Worm (Caenorhabditis elegans) whole organism, L4 larva: Measurements from ENCODE around the gene F16G10.13.

Source experiments
- F37D6.2 ChIP-seq: sonication (generic microtip); optimal IDR thresholded peaks from 2 replicates; lab custom pipeline; 2016; ENCODE audit warnings: mild to moderate bottlenecking, missing genetic modification characterization, missing compliant biosample characterization
- F49E8.2 ChIP-seq: sonication (generic microtip); optimal IDR thresholded peaks from 2 replicates; lab custom pipeline; 2016; ENCODE audit warnings: missing compliant biosample characterization, mild to moderate bottlenecking, missing genetic modification characterization, borderline replicate concordance
- R02D3.7 ChIP-seq: fragments of 150-350 bp; sonication (generic microtip); optimal IDR thresholded peaks from 3 replicates; lab custom pipeline; 2014; ENCODE audit warnings: missing biosample characterization, missing genetic modification characterization
- T20F7.1 ChIP-seq: fragments of 200-800 bp; sonication (Bioruptor generic); optimal IDR thresholded peaks from 2 replicates; lab custom pipeline; 2018; ENCODE audit warnings: mild to moderate bottlenecking, missing genetic modification characterization, missing compliant biosample characterization
- ZK337.2 ChIP-seq: fragments of 200-800 bp; sonication (Bioruptor generic); IDR thresholded peaks from 2 replicates; pipeline ENCODE4 v1.3.6; 2022; ENCODE audit warnings: missing genetic modification reagents, missing genetic modification characterization, missing compliant biosample characterization
- ZK546.5 ChIP-seq, 2 experiments: sonication (generic microtip); optimal IDR thresholded peaks; 2 replicates each; lab custom pipeline; 2017; ENCODE audit warnings: missing biosample characterization in 2 of 2, missing genetic modification characterization in 2 of 2
- aly-2 ChIP-seq: sonication (generic microtip); optimal IDR thresholded peaks from 2 replicates; lab custom pipeline; 2018; ENCODE audit warnings: missing biosample characterization, missing genetic modification characterization
- ama-1 ChIP-seq: fragments of 150-350 bp; optimal IDR thresholded peaks from 2 replicates; lab custom pipeline; 2014; ENCODE audit warnings: inconsistent platforms, mixed read lengths
- attf-4 ChIP-seq: sonication (generic microtip); optimal IDR thresholded peaks from 3 replicates; lab custom pipeline; 2017; ENCODE audit warnings: missing biosample characterization, missing genetic modification characterization
- ceh-20 ChIP-seq: fragments of 200-800 bp; sonication (Bioruptor generic); IDR thresholded peaks from 2 replicates; pipeline ENCODE4 v1.3.6; 2022; ENCODE audit warnings: missing genetic modification reagents, missing genetic modification characterization, missing compliant biosample characterization
- ceh-62 ChIP-seq: sonication (generic microtip); optimal IDR thresholded peaks from 2 replicates; lab custom pipeline; 2017; ENCODE audit warnings: missing biosample characterization, missing genetic modification characterization
- cey-2 ChIP-seq: sonication (generic microtip); optimal IDR thresholded peaks from 3 replicates; lab custom pipeline; 2017; ENCODE audit warnings: missing genetic modification characterization, mild to moderate bottlenecking, missing compliant biosample characterization, antibody characterized with exemption, borderline replicate concordance; ENCODE audit not compliant: insufficient read depth
- ctbp-1 ChIP-seq: fragments of 200-800 bp; sonication (Bioruptor generic); IDR thresholded peaks from 2 replicates; pipeline ENCODE4 v1.3.6; 2022; ENCODE audit warnings: missing genetic modification reagents, missing genetic modification characterization, missing compliant biosample characterization
- dpl-1 ChIP-seq: fragments of 150-350 bp; optimal IDR thresholded peaks from 2 replicates; lab custom pipeline; 2014; ENCODE audit warnings: missing biosample characterization, missing genetic modification reagents, missing genetic modification characterization
- dve-1 ChIP-seq: sonication (generic microtip); optimal IDR thresholded peaks from 2 replicates; lab custom pipeline; 2017; ENCODE audit warnings: antibody characterized with exemption, mild to moderate bottlenecking, missing genetic modification characterization, missing compliant biosample characterization; ENCODE audit not compliant: insufficient read depth
- fkh-10 ChIP-seq: fragments of 150-350 bp; optimal IDR thresholded peaks from 2 replicates; lab custom pipeline; 2014; ENCODE audit warnings: missing biosample characterization, missing genetic modification reagents, missing genetic modification characterization
- gei-8 ChIP-seq: fragments of 200-800 bp; sonication (Bioruptor generic); optimal IDR thresholded peaks from 2 replicates; lab custom pipeline; 2018; ENCODE audit warnings: mild to moderate bottlenecking, missing genetic modification characterization, missing compliant biosample characterization
- hif-1 ChIP-seq, 2 experiments: sonication (generic microtip); optimal IDR thresholded peaks; 2 replicates each; lab custom pipeline; 2016 to 2017; ENCODE audit warnings: missing compliant biosample characterization in 2 of 2, missing genetic modification characterization in 2 of 2, missing genetic modification reagents in 2 of 2, missing genotype in 2 of 2, mild to moderate bottlenecking in 1 of 2
- hmg-1.1 ChIP-seq: fragments of 200-800 bp; sonication (Bioruptor generic); IDR thresholded peaks from 2 replicates; pipeline ENCODE4 v1.3.6; 2022; ENCODE audit warnings: missing genetic modification reagents, missing genetic modification characterization, missing compliant biosample characterization
- lin-38 ChIP-seq: fragments of 200-800 bp; sonication (Bioruptor generic); IDR thresholded peaks from 2 replicates; pipeline ENCODE4 v1.3.6; 2022; ENCODE audit warnings: missing genetic modification reagents, missing genetic modification characterization, missing compliant biosample characterization
- lin-39 ChIP-seq: fragments of 150-350 bp; optimal IDR thresholded peaks from 2 replicates; lab custom pipeline; 2014; ENCODE audit warnings: missing biosample characterization, missing genetic modification reagents, missing genetic modification characterization
- mdl-1 ChIP-seq, 2 experiments: fragments of 150-350 bp in 1 of 2; sonication (generic microtip) in 1 of 2; optimal IDR thresholded peaks; 2 replicates each; lab custom pipeline; 2014 to 2017; ENCODE audit warnings: missing biosample characterization in 2 of 2, missing genetic modification characterization in 2 of 2
- mdt-29 ChIP-seq: fragments of 200-800 bp; sonication (Bioruptor generic); IDR thresholded peaks from 2 replicates; pipeline ENCODE4 v1.3.6; 2022; ENCODE audit warnings: missing genetic modification reagents, missing genetic modification characterization, missing compliant biosample characterization
- mes-2 ChIP-seq: sonication (generic microtip); optimal IDR thresholded peaks from 2 replicates; lab custom pipeline; 2016; ENCODE audit warnings: missing genotype, mild to moderate bottlenecking, missing genetic modification characterization, missing compliant biosample characterization; ENCODE audit not compliant: poor library complexity, severe bottlenecking
- mxl-3 ChIP-seq: fragments of 200-800 bp; sonication (Bioruptor generic); optimal IDR thresholded peaks from 2 replicates; lab custom pipeline; 2018; ENCODE audit warnings: mild to moderate bottlenecking, missing genetic modification characterization, missing compliant biosample characterization
- nhr-10 ChIP-seq: fragments of 150-350 bp; optimal IDR thresholded peaks from 2 replicates; lab custom pipeline; 2014; ENCODE audit warnings: missing biosample characterization, missing genetic modification characterization
- nhr-111 ChIP-seq: fragments of 200-800 bp; sonication (Bioruptor generic); optimal IDR thresholded peaks from 2 replicates; lab custom pipeline; 2018; ENCODE audit warnings: mild to moderate bottlenecking, missing genetic modification characterization, missing compliant biosample characterization
- nhr-237 ChIP-seq: sonication (generic microtip); optimal IDR thresholded peaks from 2 replicates; lab custom pipeline; 2017; ENCODE audit warnings: missing biosample characterization, missing genetic modification characterization
- nhr-41 ChIP-seq: fragments of 200-800 bp; sonication (Bioruptor generic); IDR thresholded peaks from 2 replicates; pipeline ENCODE4 v1.3.6; 2022; ENCODE audit warnings: missing genetic modification reagents, missing genetic modification characterization, missing compliant biosample characterization
- nhr-42 ChIP-seq: fragments of 200-800 bp; sonication (Bioruptor generic); IDR thresholded peaks from 2 replicates; pipeline ENCODE4 v1.3.6; 2022; ENCODE audit warnings: missing genetic modification characterization, missing compliant biosample characterization
- nhr-48 ChIP-seq: sonication (generic microtip); optimal IDR thresholded peaks from 2 replicates; lab custom pipeline; 2016; ENCODE audit warnings: mild to moderate bottlenecking, missing genetic modification characterization, missing compliant biosample characterization
- nhr-6 ChIP-seq: fragments of 150-350 bp; optimal IDR thresholded peaks from 2 replicates; lab custom pipeline; 2014; ENCODE audit warnings: missing biosample characterization, missing genetic modification characterization
- nhr-77 ChIP-seq: fragments of 150-350 bp; optimal IDR thresholded peaks from 2 replicates; lab custom pipeline; 2014; ENCODE audit warnings: missing biosample characterization, missing genetic modification characterization
- pha-4 ChIP-seq, 2 experiments: fragments of 150-350 bp in 1 of 2; fragments of 200-800 bp in 1 of 2; sonication (Bioruptor generic) in 1 of 2; IDR thresholded peaks in 1 of 2; optimal IDR thresholded peaks in 1 of 2; 2 replicates each; pipeline versions ENCODE4 v1.3.6 to Lab custom; 2014 to 2022; ENCODE audit warnings: missing genetic modification characterization in 2 of 2, missing genetic modification reagents in 2 of 2, missing biosample characterization in 1 of 2, missing compliant biosample characterization in 1 of 2
- pqm-1 ChIP-seq: sonication (generic microtip); optimal IDR thresholded peaks from 2 replicates; lab custom pipeline; 2017; ENCODE audit warnings: missing biosample characterization, missing genetic modification characterization
- sdz-12 ChIP-seq: fragments of 200-800 bp; sonication (Bioruptor generic); optimal IDR thresholded peaks from 2 replicates; lab custom pipeline; 2018; ENCODE audit warnings: mild to moderate bottlenecking, missing genetic modification characterization, missing compliant biosample characterization
- snpc-4 ChIP-seq: fragments of 150-350 bp; optimal IDR thresholded peaks from 2 replicates; lab custom pipeline; 2014; ENCODE audit warnings: missing biosample characterization, missing genetic modification characterization
- spr-3 ChIP-seq: fragments of 200-800 bp; sonication (Bioruptor generic); optimal IDR thresholded peaks from 2 replicates; lab custom pipeline; 2018; ENCODE audit warnings: mild to moderate bottlenecking, missing genetic modification characterization, missing compliant biosample characterization
- vab-7 ChIP-seq: fragments of 200-800 bp; sonication (Bioruptor generic); IDR thresholded peaks from 2 replicates; pipeline ENCODE4 v1.3.6; 2022; ENCODE audit warnings: missing genetic modification reagents, missing genetic modification characterization, missing compliant biosample characterization
- zag-1 ChIP-seq: fragments of 150-350 bp; optimal IDR thresholded peaks from 2 replicates; lab custom pipeline; 2014; ENCODE audit warnings: missing biosample characterization, missing genetic modification characterization
- ztf-7 ChIP-seq: fragments of 150-350 bp; optimal IDR thresholded peaks from 2 replicates; lab custom pipeline; 2014; ENCODE audit warnings: missing biosample characterization, missing genetic modification characterization

The F16G10.13 gene

DNA sequence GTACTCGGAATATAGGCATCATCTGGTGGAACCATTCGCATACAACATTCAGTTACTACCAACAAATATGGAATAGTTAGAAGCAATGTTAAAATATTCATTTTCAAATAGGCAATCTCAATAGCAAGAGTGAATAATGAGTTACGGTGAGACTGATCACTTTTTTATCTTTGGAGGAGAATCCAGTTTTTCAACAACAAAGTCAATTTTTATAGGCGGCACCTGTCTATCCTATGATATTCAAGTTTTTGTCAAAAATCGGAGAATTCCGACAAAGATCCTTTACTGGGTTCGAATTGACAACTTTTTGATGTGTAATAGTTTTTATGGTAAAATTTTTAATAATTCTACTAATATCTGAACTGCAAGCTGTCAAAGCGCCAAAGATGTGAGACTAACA is 1.9 kb downstream of the F16G10.13 start, which contains the start of gene F16G10.11:
Gene F16G10.11 (minus strand): TSS at position 101 of the 400 bp plus-strand sequence.
- TF ChIP-seq nhr-41 (GFP tag; lab: Robert Waterston, UW), result no peak
- no peak for TF ChIP-seq dpl-1 (GFP tag; lab: Kevin White, UChicago)
- TF ChIP-seq nhr-237 (tag; lab: Kevin White, UChicago), result no peak
- no peak for TF ChIP-seq nhr-48 (tag; lab: Kevin White, UChicago)
- no peak for TF ChIP-seq F49E8.2 (tag; lab: Kevin White, UChicago)

- TF ChIP-seq ceh-62 (tag; lab: Kevin White, UChicago) (no peak), spr-3 (GFP tag; lab: Kevin White, UChicago) (no peak), ceh-20 (GFP tag; lab: Robert Waterston, UW) (no peak), mxl-3 (GFP tag; lab: Kevin White, UChicago) (no peak)
These were observed 4.9 kb downstream of the F16G10.13 start, which contains the start of gene F16G10.10 for ce11 chrII:2390884-2391283. Gene F16G10.10 (minus strand): TSS chrII:2390984.

ce11 chrII:2385495-2385894 is 10.3 kb downstream of the F16G10.13 start, which contains the start of gene F16G10.9:
Gene F16G10.9 (minus strand): TSS chrII:2385595.
- TF ChIP-seq ctbp-1, result no peak
- no peak for TF ChIP-seq pqm-1
- TF ChIP-seq ZK546.5 (tag; optimal IDR thresholded peaks at IDR 0.05; lab: Kevin White, UChicago), result no peak
- no peak for TF ChIP-seq dve-1 (tag; lab: Kevin White, UChicago)
- no peak for TF ChIP-seq R02D3.7 (tag; lab: Kevin White, UChicago)
- no peak for TF ChIP-seq cey-2 (tag; lab: Kevin White, UChicago)

- TF ChIP-seq F37D6.2 (tag; lab: Kevin White, UChicago) (no peak), mes-2 (tag; lab: Kevin White, UChicago) (no peak), ztf-7 (tag; lab: Kevin White, UChicago) (no peak), hif-1 (tag; optimal IDR thresholded peaks at IDR 0.05; lab: Kevin White, UChicago) (no peak), zag-1 (tag; lab: Kevin White, UChicago) (no peak), fkh-10 (GFP tag; lab: Kevin White, UChicago) (no peak), pha-4 (GFP tag; IDR thresholded peaks at IDR 0.05; lab: Robert Waterston, UW) (no peak), pha-4 (tag; optimal IDR thresholded peaks at IDR 0.05; lab: Kevin White, UChicago) (no peak), nhr-77 (no peak), mdt-29 (no peak), hmg-1.1 (GFP tag; lab: Robert Waterston, UW) (no peak), nhr-48 (tag; lab: Kevin White, UChicago) (no peak), aly-2 (no peak), attf-4 (tag; lab: Kevin White, UChicago) (no peak), lin-39 (no peak), ama-1 (lab: Kevin White, UChicago) (no peak)
These were observed 12.4 kb downstream of the F16G10.13 start, which contains the start of gene F16G10.8 for ce11 chrII:2383334-2383733. Gene F16G10.8 (minus strand): TSS chrII:2383434.

- TF ChIP-seq nhr-42 (no peak), gei-8 (no peak), nhr-111 (GFP tag; lab: Kevin White, UChicago) (no peak), dpl-1 (GFP tag; lab: Kevin White, UChicago) (no peak), nhr-6 (no peak), sdz-12 (GFP tag; lab: Kevin White, UChicago) (no peak), lin-38 (GFP tag; lab: Robert Waterston, UW) (no peak), T20F7.1 (GFP tag; lab: Kevin White, UChicago) (no peak), ZK337.2 (GFP tag; lab: Robert Waterston, UW) (no peak), ZK546.5 (tag; optimal IDR thresholded peaks at IDR 0.05; lab: Kevin White, UChicago) (no peak), snpc-4 (no peak), nhr-10 (no peak), vab-7 (GFP tag; lab: Robert Waterston, UW) (no peak), mdl-1 (tag; optimal IDR thresholded peaks at IDR 0.05; lab: Kevin White, UChicago) (no peak)
These were observed 15.6 kb downstream of the F16G10.13 start, which contains the start of gene F16G10.7 for ce11 chrII:2380174-2380573. Gene F16G10.7 (minus strand): TSS chrII:2380274.
